Fruit fly (Drosophila melanogaster): ENCODE data around the gene Med.

- TF ChIP-seq CG12768 (GFP tag; optimal IDR thresholded peaks at IDR 0.05) (no peak), CG7045 (GFP tag; optimal IDR thresholded peaks at IDR 0.05) (no peak), CG5204 (GFP tag; optimal IDR thresholded peaks at IDR 0.05) (no peak), cic (GFP tag; optimal IDR thresholded peaks at IDR 0.05) (no peak), Clk (GFP tag; optimal IDR thresholded peaks at IDR 0.05) (no peak)
Observed at dm6 chr3R:31580032-31580431, 30.8 kb upstream of the Med start.
